Worm (Caenorhabditis elegans) whole organism, L1 larva: ENCODE measurements around the gene srh-299.

Source experiments
- Y116A8C.19 ChIP-seq: sonication (generic microtip); optimal IDR thresholded peaks from 2 replicates; lab custom pipeline; 2016; ENCODE audit warnings: missing compliant biosample characterization, missing genetic modification characterization, borderline replicate concordance
- hlh-4 ChIP-seq: sonication (generic microtip); optimal IDR thresholded peaks from 2 replicates; lab custom pipeline; 2016; ENCODE audit warnings: mild to moderate bottlenecking, missing genetic modification characterization, missing compliant biosample characterization
- lin-15B ChIP-seq: fragments of 150-350 bp; sonication (generic microtip); optimal IDR thresholded peaks from 3 replicates; lab custom pipeline; 2014; ENCODE audit warnings: missing biosample characterization, missing genetic modification characterization
- lin-39 ChIP-seq: fragments of 150-350 bp; optimal IDR thresholded peaks from 2 replicates; lab custom pipeline; 2014; ENCODE audit warnings: missing biosample characterization, missing genetic modification reagents, missing genetic modification characterization
- nhr-76 ChIP-seq: sonication (generic microtip); optimal IDR thresholded peaks from 2 replicates; lab custom pipeline; 2017; ENCODE audit warnings: missing biosample characterization, missing genetic modification characterization
- nhr-77 ChIP-seq: fragments of 150-350 bp; optimal IDR thresholded peaks from 2 replicates; lab custom pipeline; 2014; ENCODE audit warnings: missing biosample characterization, missing genetic modification characterization
- skn-1 ChIP-seq: fragments of 150-350 bp; optimal IDR thresholded peaks from 2 replicates; lab custom pipeline; 2014; ENCODE audit warnings: missing biosample characterization, missing genetic modification characterization
- snpc-4 ChIP-seq: fragments of 150-350 bp; optimal IDR thresholded peaks from 2 replicates; lab custom pipeline; 2014; ENCODE audit warnings: missing biosample characterization, missing genetic modification characterization
- unc-62 ChIP-seq: fragments of 150-350 bp; optimal IDR thresholded peaks from 2 replicates; lab custom pipeline; 2014; ENCODE audit warnings: missing biosample characterization, missing genetic modification reagents, missing genetic modification characterization

DNA sequence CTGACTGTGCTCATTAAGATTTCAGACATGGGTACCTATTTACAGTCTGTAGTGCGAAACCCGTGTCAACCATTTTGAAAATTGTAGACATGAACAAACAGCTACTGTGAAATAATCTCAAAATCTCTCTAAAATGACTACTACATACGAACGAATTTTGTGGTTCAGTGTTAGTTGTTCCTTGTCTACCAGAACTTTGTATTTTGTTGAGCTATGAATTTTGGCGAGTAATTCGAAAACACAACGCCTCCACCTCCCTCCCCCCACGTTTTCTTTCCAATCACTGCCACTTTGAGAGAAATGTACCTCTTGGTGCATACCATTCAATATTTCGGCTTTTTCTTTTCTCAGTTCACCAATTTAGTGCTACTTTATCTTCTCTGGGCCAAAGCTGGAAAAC lies 29.6 kb downstream of the srh-299 start, which contains the start of gene T06C12.11:
- TF ChIP-seq skn-1 (tag; lab: Kevin White, UChicago) (no peak), nhr-76 (tag; lab: Kevin White, UChicago) (no peak), hlh-4 (tag; lab: Kevin White, UChicago) (no peak), lin-15B (tag; lab: Kevin White, UChicago) (no peak), unc-62 (no peak), Y116A8C.19 (tag; lab: Kevin White, UChicago) (no peak), snpc-4 (tag; lab: Kevin White, UChicago) (no peak), nhr-77 (tag; lab: Kevin White, UChicago) (no peak), lin-39 (tag; lab: Kevin White, UChicago) (no peak)
